Worm (Caenorhabditis elegans) whole organism, mixed stage, embryonic: Measurements from ENCODE around the gene ugt-58.

ENCODE experiments used
- elt-3 ChIP-seq: fragments of 150-350 bp; optimal IDR thresholded peaks from 2 replicates; lab custom pipeline; 2014; ENCODE audit warnings: missing biosample characterization, missing genetic modification characterization
- mep-1 ChIP-seq: fragments of 150-350 bp; optimal IDR thresholded peaks from 2 replicates; lab custom pipeline; 2017; ENCODE audit warnings: missing biosample characterization, missing genetic modification reagents, missing genetic modification characterization, inconsistent platforms
- nhr-12 ChIP-seq: fragments of 150-350 bp; optimal IDR thresholded peaks from 2 replicates; lab custom pipeline; 2014; ENCODE audit warnings: missing biosample characterization, missing genetic modification characterization
- sptf-1 ChIP-seq: sonication (generic microtip); optimal IDR thresholded peaks from 2 replicates; lab custom pipeline; 2017; ENCODE audit warnings: mild to moderate bottlenecking, missing genetic modification characterization, moderate library complexity, missing compliant biosample characterization

- TF ChIP-seq mep-1 (tag; lab: Kevin White, UChicago), result peak; percentile 8
- no peak for TF ChIP-seq nhr-12 (tag; lab: Kevin White, UChicago)
- TF ChIP-seq elt-3, result no peak
- TF ChIP-seq sptf-1 (tag; lab: Kevin White, UChicago), result no peak
Measured at ce11 chrII:9624110-9624695, 37.6 kb upstream of the ugt-58 start, which contains the start of the genes dnj-20 and ZK1307.8.
